Worm (Caenorhabditis elegans) whole organism, young adult: ENCODE results near the gene W09C2.10.

Experiments
- lsl-1 ChIP-seq: fragments of 200-800 bp; sonication (Bioruptor generic); optimal IDR thresholded peaks from 2 replicates; lab custom pipeline; 2018; ENCODE audit warnings: mild to moderate bottlenecking, missing genetic modification characterization, moderate library complexity, missing compliant biosample characterization
- sdz-38 ChIP-seq: sonication (generic microtip); optimal IDR thresholded peaks from 2 replicates; lab custom pipeline; 2016; ENCODE audit warnings: missing genotype, missing genetic modification characterization, missing compliant biosample characterization
- sea-2 ChIP-seq: fragments of 200-800 bp; sonication (Bioruptor generic); IDR thresholded peaks from 2 replicates; pipeline ENCODE4 v1.3.6; 2022; ENCODE audit warnings: missing genetic modification characterization, missing compliant biosample characterization

ce11 chrIV:9673206-9673605 is 48.3 kb upstream of the W09C2.10 start:
- TF ChIP-seq lsl-1 (GFP tag; lab: Kevin White, UChicago) (no peak), sdz-38 (no peak), sea-2 (no peak)
